Worm (Caenorhabditis elegans): ENCODE data around the gene Y41C4A.12.

Gene Y41C4A.12

DNA sequence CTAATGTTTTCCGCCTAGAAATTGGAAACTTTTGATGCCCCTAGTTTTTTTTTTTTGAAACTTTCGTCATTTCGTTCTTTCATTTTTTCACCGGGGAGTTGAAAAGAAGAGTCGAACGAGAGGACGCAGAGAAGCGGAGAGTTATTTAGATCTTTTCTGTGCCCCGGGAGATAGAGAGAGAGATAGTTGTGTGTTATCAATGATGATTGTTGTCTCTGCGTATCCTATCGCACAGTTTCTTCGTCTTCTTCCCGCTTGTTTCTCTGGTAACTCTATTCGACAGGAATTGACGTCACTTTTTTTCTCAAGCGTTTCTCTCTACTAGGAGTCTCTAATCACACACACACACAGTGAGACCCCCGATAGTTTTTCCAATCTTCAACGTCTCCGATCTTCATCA is 37.2 kb downstream of the Y41C4A.12 start (continued):
- TF ChIP-seq attf-3 (GFP tag; conservative IDR thresholded peaks at IDR 0.05) (no peak), sptf-2 (GFP tag; optimal IDR thresholded peaks at IDR 0.05) (no peak), hlh-12 (tag; optimal IDR thresholded peaks at IDR 0.05) (no peak), repo-1 (tag; optimal IDR thresholded peaks at IDR 0.05) (no peak), efl-1 (GFP tag; optimal IDR thresholded peaks at IDR 0.05) (no peak), F55B11.4 (tag; optimal IDR thresholded peaks at IDR 0.05; ENCODE audit: borderline replicate concordance, insufficient read depth) (no peak), let-526 (GFP tag; IDR thresholded peaks at IDR 0.05) (no peak), gei-17 (GFP tag; optimal IDR thresholded peaks at IDR 0.05) (no peak), lsl-1 (GFP tag; optimal IDR thresholded peaks at IDR 0.05) (no peak), F57C9.4 (tag; optimal IDR thresholded peaks at IDR 0.05) (no peak), tbp1 (GFP tag; optimal IDR thresholded peaks at IDR 0.05) (peak; percentile 11), die-1 (tag; optimal IDR thresholded peaks at IDR 0.05) (no peak), ceh-100 (GFP tag; IDR thresholded peaks at IDR 0.05) (no peak), F37B4.10 (GFP tag; IDR thresholded peaks at IDR 0.05) (no peak), ets-4 (GFP tag; optimal IDR thresholded peaks at IDR 0.05) (no peak), K12H6.12 (tag; optimal IDR thresholded peaks at IDR 0.05) (no peak), atf-7 (tag; optimal IDR thresholded peaks at IDR 0.05) (peak; percentile 95), Y79H2A.3 (GFP tag; conservative IDR thresholded peaks at IDR 0.05) (no peak), F49E8.2 (tag; optimal IDR thresholded peaks at IDR 0.05; ENCODE audit: insufficient read depth) (no peak), Y95B8A.8 (GFP tag; IDR thresholded peaks at IDR 0.05) (no peak), ZK185.1 (tag; optimal IDR thresholded peaks at IDR 0.05; ENCODE audit: poor library complexity, severe bottlenecking) (peak; percentile 27), bed-1 (GFP tag; IDR thresholded peaks at IDR 0.05) (no peak), mel-28 (tag; optimal IDR thresholded peaks at IDR 0.05; ENCODE audit: borderline replicate concordance) (no peak), C17E4.6 (GFP tag; IDR thresholded peaks at IDR 0.05) (no peak), F57A8.1 (GFP tag; optimal IDR thresholded peaks at IDR 0.05) (no peak), nhr-27 (tag; optimal IDR thresholded peaks at IDR 0.05) (no peak), egrh-3 (GFP tag; IDR thresholded peaks at IDR 0.05) (no peak), tbx-9 (tag; optimal IDR thresholded peaks at IDR 0.05; ENCODE audit: borderline replicate concordance) (no peak), C06A6.2 (GFP tag; conservative IDR thresholded peaks at IDR 0.05) (no peak), rcor-1 (GFP tag; IDR thresholded peaks at IDR 0.05) (no peak), him-1 (tag; optimal IDR thresholded peaks at IDR 0.05) (no peak), cebp-1 (GFP tag; IDR thresholded peaks at IDR 0.05) (no peak), cebp-1 (tag; optimal IDR thresholded peaks at IDR 0.05) (peak; percentile 70), zfh-2 (GFP tag; conservative IDR thresholded peaks at IDR 0.05) (no peak), unc-130 (GFP tag; optimal IDR thresholded peaks at IDR 0.05) (no peak), F23B12.7 (tag; optimal IDR thresholded peaks at IDR 0.05; ENCODE audit: insufficient read depth) (no peak), ztf-3 (GFP tag; optimal IDR thresholded peaks at IDR 0.05) (peak; percentile 59), aptf-3 (GFP tag; IDR thresholded peaks at IDR 0.05) (no peak), nfyb-1 (GFP tag; IDR thresholded peaks at IDR 0.05) (peak; percentile 39; the same call in 1 of the 2 replicates), snpc-4 (GFP tag; optimal IDR thresholded peaks at IDR 0.05) (no peak), snpc-4 (tag; optimal IDR thresholded peaks at IDR 0.05) (peak in 1 of 4 experiments; percentile 33), nfya-2 (GFP tag; IDR thresholded peaks at IDR 0.05) (no peak), F39B2.1 (GFP tag; IDR thresholded peaks at IDR 0.05) (no peak), ztf-28 (GFP tag; IDR thresholded peaks at IDR 0.05) (no peak), Y67H2A.10 (GFP tag; conservative IDR thresholded peaks at IDR 0.05) (no peak), F22D6.2 (tag; optimal IDR thresholded peaks at IDR 0.05) (peak; percentile 5), ztf-26 (tag; optimal IDR thresholded peaks at IDR 0.05) (peak; percentile 9), ceh-27 (GFP tag; optimal IDR thresholded peaks at IDR 0.05) (no peak), sdz-38 (tag; optimal IDR thresholded peaks at IDR 0.05) (no peak), ceh-91 (GFP tag; IDR thresholded peaks at IDR 0.05) (no peak)

Measured in whole organism, young adult.